Worm (Caenorhabditis elegans) whole organism, L2 larva: ENCODE results near the gene eng-1.

Experiments used
- C34F6.9 ChIP-seq: fragments of 150-350 bp; optimal IDR thresholded peaks from 2 replicates; lab custom pipeline; 2014; ENCODE audit warnings: missing biosample characterization, missing genetic modification characterization
- F13H6.1 ChIP-seq: sonication (generic microtip); optimal IDR thresholded peaks from 2 replicates; lab custom pipeline; 2016; ENCODE audit warnings: missing genetic modification characterization, missing compliant biosample characterization
- R02D3.7 ChIP-seq: fragments of 150-350 bp; optimal IDR thresholded peaks from 2 replicates; lab custom pipeline; 2014; ENCODE audit warnings: missing biosample characterization, missing genetic modification characterization
- Y55F3AM.14 ChIP-seq: fragments of 200-800 bp; sonication (Bioruptor generic); optimal IDR thresholded peaks from 2 replicates; lab custom pipeline; 2018; ENCODE audit warnings: mild to moderate bottlenecking, missing genetic modification characterization, missing compliant biosample characterization
- ZK546.5 ChIP-seq: sonication (generic microtip); optimal IDR thresholded peaks from 2 replicates; lab custom pipeline; 2017; ENCODE audit warnings: missing biosample characterization, missing genetic modification characterization
- alr-1 ChIP-seq: fragments of 150-350 bp; optimal IDR thresholded peaks from 2 replicates; lab custom pipeline; 2014; ENCODE audit warnings: missing biosample characterization, missing genetic modification characterization
- aly-2 ChIP-seq: fragments of 150-350 bp; optimal IDR thresholded peaks from 2 replicates; lab custom pipeline; 2014; ENCODE audit warnings: missing biosample characterization, missing genetic modification characterization
- ama-1 ChIP-seq: fragments of 150-350 bp; optimal IDR thresholded peaks from 2 replicates; lab custom pipeline; 2018; ENCODE audit warnings: inconsistent platforms
- blmp-1 ChIP-seq: sonication (generic microtip); optimal IDR thresholded peaks from 2 replicates; lab custom pipeline; 2017; ENCODE audit warnings: missing genetic modification characterization, mild to moderate bottlenecking, missing compliant biosample characterization, antibody characterized with exemption, moderate library complexity; ENCODE audit not compliant: insufficient read depth
- ceh-82 ChIP-seq: fragments of 150-350 bp; optimal IDR thresholded peaks from 2 replicates; lab custom pipeline; 2014; ENCODE audit warnings: missing biosample characterization, missing genetic modification characterization
- crh-2 ChIP-seq: sonication (generic microtip); optimal IDR thresholded peaks from 2 replicates; lab custom pipeline; 2017; ENCODE audit warnings: missing biosample characterization, missing genetic modification characterization
- dmd-4 ChIP-seq: sonication (generic microtip); optimal IDR thresholded peaks from 2 replicates; lab custom pipeline; 2017; ENCODE audit warnings: missing biosample characterization, missing genetic modification characterization
- egl-27 ChIP-seq: sonication (generic microtip); optimal IDR thresholded peaks from 3 replicates; lab custom pipeline; 2017; ENCODE audit warnings: missing biosample characterization, missing genetic modification reagents, missing genetic modification characterization
- elt-1 ChIP-seq: fragments of 150-350 bp; optimal IDR thresholded peaks from 2 replicates; lab custom pipeline; 2014; ENCODE audit warnings: missing biosample characterization, missing genetic modification characterization
- elt-3 ChIP-seq: sonication (generic microtip); optimal IDR thresholded peaks from 2 replicates; lab custom pipeline; 2017; ENCODE audit warnings: missing biosample characterization, missing genetic modification characterization
- fos-1 ChIP-seq: fragments of 150-350 bp; optimal IDR thresholded peaks from 2 replicates; lab custom pipeline; 2014; ENCODE audit warnings: missing biosample characterization, missing genetic modification characterization
- gmeb-1 ChIP-seq: fragments of 150-350 bp; optimal IDR thresholded peaks from 2 replicates; lab custom pipeline; 2014; ENCODE audit warnings: missing biosample characterization, missing genetic modification characterization
- lin-11 ChIP-seq: fragments of 150-350 bp; sonication (generic microtip); optimal IDR thresholded peaks from 2 replicates; lab custom pipeline; 2014; ENCODE audit warnings: missing biosample characterization, missing genetic modification characterization, inconsistent platforms, mixed read lengths
- lin-13 ChIP-seq: fragments of 150-350 bp; optimal IDR thresholded peaks from 2 replicates; lab custom pipeline; 2014; ENCODE audit warnings: missing biosample characterization, missing genetic modification reagents, missing genetic modification characterization
- lsy-2 ChIP-seq, 2 experiments: fragments of 150-350 bp in 1 of 2; sonication (generic microtip) in 1 of 2; optimal IDR thresholded peaks; 2 replicates each; lab custom pipeline; 2014 to 2017; ENCODE audit warnings: missing biosample characterization in 2 of 2, missing genetic modification characterization in 2 of 2
- mbf-1 ChIP-seq: sonication (generic microtip); optimal IDR thresholded peaks from 2 replicates; lab custom pipeline; 2017; ENCODE audit warnings: missing biosample characterization, missing genetic modification characterization
- mdl-1 ChIP-seq, 2 experiments: fragments of 150-350 bp in 1 of 2; sonication (generic microtip) in 1 of 2; optimal IDR thresholded peaks; 2 replicates each; lab custom pipeline; 2017; ENCODE audit warnings: missing biosample characterization in 2 of 2, missing genetic modification characterization in 2 of 2
- nhr-10 ChIP-seq: sonication (generic microtip); optimal IDR thresholded peaks from 2 replicates; lab custom pipeline; 2017; ENCODE audit warnings: missing biosample characterization, missing genetic modification characterization
- nhr-129 ChIP-seq: fragments of 150-350 bp; optimal IDR thresholded peaks from 2 replicates; lab custom pipeline; 2014; ENCODE audit warnings: missing biosample characterization, missing genetic modification characterization
- nhr-21 ChIP-seq: fragments of 150-350 bp; optimal IDR thresholded peaks from 2 replicates; lab custom pipeline; 2014; ENCODE audit warnings: missing biosample characterization, missing genetic modification characterization
- nhr-25 ChIP-seq: fragments of 150-350 bp; sonication (generic microtip); optimal IDR thresholded peaks from 3 replicates; lab custom pipeline; 2014; ENCODE audit warnings: missing biosample characterization, missing genetic modification characterization
- nhr-6 ChIP-seq: fragments of 150-350 bp; optimal IDR thresholded peaks from 2 replicates; lab custom pipeline; 2014; ENCODE audit warnings: missing biosample characterization, missing genetic modification characterization
- nhr-77 ChIP-seq: fragments of 150-350 bp; optimal IDR thresholded peaks from 2 replicates; lab custom pipeline; 2014; ENCODE audit warnings: missing biosample characterization, missing genetic modification characterization
- sem-4 ChIP-seq: fragments of 150-350 bp; optimal IDR thresholded peaks from 2 replicates; lab custom pipeline; 2014; ENCODE audit warnings: missing biosample characterization, missing genetic modification reagents, missing genetic modification characterization
- skn-1 ChIP-seq: sonication (generic microtip); optimal IDR thresholded peaks from 2 replicates; lab custom pipeline; 2017; ENCODE audit warnings: missing biosample characterization, missing genetic modification characterization
- sma-3 ChIP-seq: sonication (generic microtip); optimal IDR thresholded peaks from 2 replicates; lab custom pipeline; 2016; ENCODE audit warnings: missing genetic modification reagents, missing genetic modification characterization, missing compliant biosample characterization
- sma-9 ChIP-seq, 2 experiments: fragments of 150-350 bp in 1 of 2; sonication (generic microtip) in 1 of 2; optimal IDR thresholded peaks; 2 replicates each; lab custom pipeline; 2014 to 2016; ENCODE audit warnings: missing genetic modification characterization in 2 of 2, mild to moderate bottlenecking in 1 of 2, missing biosample characterization in 1 of 2, missing compliant biosample characterization in 1 of 2, missing genetic modification reagents in 1 of 2, moderate library complexity in 1 of 2
- snpc-4 ChIP-seq: fragments of 150-350 bp; optimal IDR thresholded peaks from 2 replicates; lab custom pipeline; 2014; ENCODE audit warnings: missing biosample characterization, missing genetic modification characterization
- unc-39 ChIP-seq: fragments of 150-350 bp; optimal IDR thresholded peaks from 2 replicates; lab custom pipeline; 2014; ENCODE audit warnings: missing biosample characterization, missing genetic modification characterization
- unc-55 ChIP-seq: fragments of 150-350 bp; sonication (generic microtip); optimal IDR thresholded peaks from 3 replicates; lab custom pipeline; 2014; ENCODE audit warnings: missing biosample characterization, missing genetic modification reagents, missing genetic modification characterization
- unc-62 ChIP-seq: fragments of 150-350 bp; optimal IDR thresholded peaks from 2 replicates; lab custom pipeline; 2014; ENCODE audit warnings: missing biosample characterization, missing genetic modification reagents, missing genetic modification characterization
- zag-1 ChIP-seq: fragments of 150-350 bp; optimal IDR thresholded peaks from 2 replicates; lab custom pipeline; 2014; ENCODE audit warnings: missing biosample characterization, missing genetic modification characterization
- ztf-1 ChIP-seq: fragments of 200-800 bp; sonication (Bioruptor generic); conservative IDR thresholded peaks from 2 replicates; pipeline ENCODE4 v1.3.6; 2022; ENCODE audit warnings: missing genetic modification characterization, missing compliant biosample characterization
- ztf-11 ChIP-seq: sonication (generic microtip); optimal IDR thresholded peaks from 2 replicates; lab custom pipeline; 2017; ENCODE audit warnings: missing biosample characterization, missing genetic modification characterization
- ztf-4 ChIP-seq: fragments of 150-350 bp; optimal IDR thresholded peaks from 2 replicates; lab custom pipeline; 2014; ENCODE audit warnings: missing biosample characterization, missing genetic modification characterization

eng-1 gene

DNA sequence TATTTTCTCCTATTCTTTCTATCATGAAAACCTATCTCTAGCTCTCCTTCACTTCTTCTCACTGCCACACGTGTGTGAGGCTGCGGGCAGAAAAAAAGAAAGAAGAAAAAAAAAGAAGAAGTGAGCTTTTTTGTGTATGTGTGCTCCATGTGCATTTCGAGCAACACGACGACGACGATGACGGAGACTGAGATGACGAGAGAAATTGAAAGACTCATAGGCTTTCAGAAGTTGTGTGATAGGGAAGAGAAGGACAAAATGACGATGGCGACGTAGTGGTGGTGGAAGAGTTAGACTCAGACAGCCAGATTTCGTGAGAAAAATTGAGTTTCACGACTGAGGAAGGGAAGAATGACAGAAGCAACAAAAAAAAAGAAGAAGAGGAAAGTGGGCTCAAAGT, 22.8 kb downstream of the eng-1 start:
- peak; percentile 71 for TF ChIP-seq Y55F3AM.14 (GFP tag; lab: Kevin White, UChicago)
- no peak for TF ChIP-seq ZK546.5
- TF ChIP-seq mdl-1 (tag; optimal IDR thresholded peaks at IDR 0.05; lab: Kevin White, UChicago), result peak; percentile 89 to 95
- peak; percentile 91 for TF ChIP-seq nhr-129 (tag; lab: Kevin White, UChicago)
- TF ChIP-seq F13H6.1 (tag; lab: Kevin White, UChicago), result peak; percentile 76
- TF ChIP-seq sem-4 (tag; lab: Kevin White, UChicago), result peak; percentile 28
- TF ChIP-seq crh-2, result peak; percentile 82
- TF ChIP-seq unc-39 (tag; lab: Kevin White, UChicago), result no peak
- TF ChIP-seq ztf-4 (tag; lab: Kevin White, UChicago), result peak; percentile 61
- peak; percentile 94 for TF ChIP-seq zag-1 (tag; lab: Kevin White, UChicago)
- no peak for TF ChIP-seq R02D3.7
- TF ChIP-seq ceh-82 (tag; lab: Kevin White, UChicago), result no peak
- TF ChIP-seq lin-11 (tag; lab: Kevin White, UChicago), result peak; percentile 34
- peak; percentile 2 to 77 for TF ChIP-seq lsy-2 (tag; optimal IDR thresholded peaks at IDR 0.05; lab: Kevin White, UChicago)
- no peak for TF ChIP-seq snpc-4 (tag; lab: Kevin White, UChicago)
- TF ChIP-seq egl-27 (tag; lab: Kevin White, UChicago), result peak; percentile 85
- peak; percentile 94 for TF ChIP-seq unc-55 (GFP tag; lab: Kevin White, UChicago)
- TF ChIP-seq C34F6.9 (tag; lab: Kevin White, UChicago), result peak; percentile 83
- peak; percentile 72 for TF ChIP-seq sma-9 (GFP tag; optimal IDR thresholded peaks at IDR 0.05; lab: Kevin White, UChicago)
- no peak for TF ChIP-seq sma-9 (tag; optimal IDR thresholded peaks at IDR 0.05; lab: Kevin White, UChicago)
- TF ChIP-seq fos-1 (tag; lab: Kevin White, UChicago), result no peak
- no peak for TF ChIP-seq alr-1 (tag; lab: Kevin White, UChicago)
- peak; percentile 41 for TF ChIP-seq nhr-6 (tag; lab: Kevin White, UChicago)
- TF ChIP-seq skn-1 (tag; lab: Kevin White, UChicago), result no peak
- peak; percentile 58 for TF ChIP-seq lin-13 (GFP tag; lab: Kevin White, UChicago)

ce11 chrIII:5843662-5844061, 24.6 kb downstream of the eng-1 start:
- peak; percentile 62 for TF ChIP-seq F13H6.1 (tag; lab: Kevin White, UChicago)
- TF ChIP-seq unc-62 (GFP tag; lab: Kevin White, UChicago), result no peak
- no peak for TF ChIP-seq R02D3.7
- no peak for TF ChIP-seq aly-2 (tag; lab: Kevin White, UChicago)
- no peak for TF ChIP-seq elt-1 (tag; lab: Kevin White, UChicago)
- peak in 1 of 2 experiments; percentile 18 for TF ChIP-seq mdl-1 (tag; optimal IDR thresholded peaks at IDR 0.05; lab: Kevin White, UChicago)
- peak; percentile 70 for TF ChIP-seq nhr-129 (tag; lab: Kevin White, UChicago)
- TF ChIP-seq lsy-2 (tag; optimal IDR thresholded peaks at IDR 0.05; lab: Kevin White, UChicago), result peak in 1 of 2 experiments; percentile 8

ce11 chrIII:5842920-5843319, 25.4 kb downstream of the eng-1 start:
- TF ChIP-seq C34F6.9 (tag; lab: Kevin White, UChicago), result peak; percentile 37
- peak; percentile 47 for TF ChIP-seq unc-55 (GFP tag; lab: Kevin White, UChicago)
- TF ChIP-seq ceh-82 (tag; lab: Kevin White, UChicago), result no peak
- no peak for TF ChIP-seq lsy-2 (tag; optimal IDR thresholded peaks at IDR 0.05; lab: Kevin White, UChicago)
- TF ChIP-seq mbf-1 (tag; lab: Kevin White, UChicago), result no peak
- no peak for TF ChIP-seq F13H6.1 (tag; lab: Kevin White, UChicago)
- no peak for TF ChIP-seq ztf-4 (tag; lab: Kevin White, UChicago)
- no peak for TF ChIP-seq ztf-1 (GFP tag; lab: Robert Waterston, UW)
- no peak for TF ChIP-seq sem-4 (tag; lab: Kevin White, UChicago)
- TF ChIP-seq aly-2 (tag; lab: Kevin White, UChicago), result no peak
- TF ChIP-seq ztf-11 (tag; lab: Kevin White, UChicago), result no peak
- TF ChIP-seq dmd-4 (tag; lab: Kevin White, UChicago), result no peak
- no peak for TF ChIP-seq nhr-10

ce11 chrIII:5841676-5842075, 26.6 kb downstream of the eng-1 start:
- TF ChIP-seq ceh-82 (tag; lab: Kevin White, UChicago), result no peak
- TF ChIP-seq sma-9 (GFP tag; optimal IDR thresholded peaks at IDR 0.05; lab: Kevin White, UChicago), result peak; percentile 73
- TF ChIP-seq sma-9 (tag; optimal IDR thresholded peaks at IDR 0.05; lab: Kevin White, UChicago), result no peak
- TF ChIP-seq nhr-21, result peak; percentile 47
- TF ChIP-seq crh-2, result peak; percentile 9
- peak; percentile 25 for TF ChIP-seq F13H6.1 (tag; lab: Kevin White, UChicago)
- peak; percentile 12 for TF ChIP-seq lin-11 (tag; lab: Kevin White, UChicago)
- peak; percentile 78 for TF ChIP-seq nhr-129 (tag; lab: Kevin White, UChicago)
- TF ChIP-seq mdl-1 (tag; optimal IDR thresholded peaks at IDR 0.05; lab: Kevin White, UChicago), result peak; percentile 42 to 63
- TF ChIP-seq snpc-4 (tag; lab: Kevin White, UChicago), result no peak
- TF ChIP-seq lsy-2 (tag; optimal IDR thresholded peaks at IDR 0.05; lab: Kevin White, UChicago), result peak in 1 of 2 experiments; percentile 52
- TF ChIP-seq nhr-25 (tag; lab: Kevin White, UChicago), result peak; percentile 63
- TF ChIP-seq blmp-1 (tag; lab: Kevin White, UChicago), result peak; percentile 48
- TF ChIP-seq sem-4 (tag; lab: Kevin White, UChicago), result peak; percentile 37
- TF ChIP-seq ama-1 (lab: Kevin White, UChicago), result peak; percentile 58
- TF ChIP-seq sma-3 (GFP tag; lab: Kevin White, UChicago), result peak; percentile 39
- no peak for TF ChIP-seq dmd-4 (tag; lab: Kevin White, UChicago)
- peak; percentile 19 for TF ChIP-seq fos-1 (tag; lab: Kevin White, UChicago)
- TF ChIP-seq gmeb-1, result peak; percentile 32
- TF ChIP-seq C34F6.9 (tag; lab: Kevin White, UChicago), result peak; percentile 44
- no peak for TF ChIP-seq nhr-77 (tag; lab: Kevin White, UChicago)
- no peak for TF ChIP-seq elt-3 (tag; lab: Kevin White, UChicago)
- TF ChIP-seq skn-1 (tag; lab: Kevin White, UChicago), result no peak
